Worm (Caenorhabditis elegans) whole organism, L1 larva: ENCODE results near the gene egg-3.
A peak's percentile ranks its signal among the peaks of the same experiment; 100 is the strongest.

Experiments used
- C04F5.9 ChIP-seq: sonication (generic microtip); optimal IDR thresholded peaks from 2 replicates; lab custom pipeline; 2016; ENCODE audit warnings: missing genetic modification characterization, missing compliant biosample characterization
- C16A3.4 ChIP-seq: fragments of 150-350 bp; optimal IDR thresholded peaks from 2 replicates; lab custom pipeline; 2014; ENCODE audit warnings: missing biosample characterization, missing genetic modification characterization
- C34B4.2 ChIP-seq: sonication (generic microtip); optimal IDR thresholded peaks from 2 replicates; lab custom pipeline; 2017; ENCODE audit warnings: mild to moderate bottlenecking, missing genetic modification characterization, missing compliant biosample characterization
- Y116A8C.19 ChIP-seq: sonication (generic microtip); optimal IDR thresholded peaks from 2 replicates; lab custom pipeline; 2016; ENCODE audit warnings: missing compliant biosample characterization, missing genetic modification characterization, borderline replicate concordance
- aha-1 ChIP-seq: fragments of 150-350 bp; optimal IDR thresholded peaks from 2 replicates; lab custom pipeline; 2014; ENCODE audit warnings: missing biosample characterization, missing genetic modification characterization
- aly-2 ChIP-seq: fragments of 150-350 bp; optimal IDR thresholded peaks from 2 replicates; lab custom pipeline; 2014; ENCODE audit warnings: missing biosample characterization, missing genetic modification characterization
- ama-1 ChIP-seq: fragments of 150-350 bp; optimal IDR thresholded peaks from 2 replicates; lab custom pipeline; 2014
- blmp-1 ChIP-seq: fragments of 150-350 bp; optimal IDR thresholded peaks from 2 replicates; lab custom pipeline; 2014; ENCODE audit warnings: missing biosample characterization, missing genetic modification characterization
- ceh-82 ChIP-seq, 3 experiments: fragments of 150-350 bp in 1 of 3; sonication (generic microtip) in 2 of 3; optimal IDR thresholded peaks; 2 replicates each; lab custom pipeline; 2014 to 2017; ENCODE audit warnings: missing biosample characterization in 3 of 3, missing genetic modification characterization in 3 of 3
- ceh-88 ChIP-seq: fragments of 200-800 bp; sonication (Bioruptor generic); IDR thresholded peaks from 2 replicates; pipeline ENCODE4 v1.3.6; 2022; ENCODE audit warnings: missing genetic modification characterization, missing compliant biosample characterization
- dpl-1 ChIP-seq, 3 experiments: fragments of 150-350 bp in 2 of 3; sonication (generic microtip) in 1 of 3; optimal IDR thresholded peaks; 2 replicates each; lab custom pipeline; 2014 to 2017; ENCODE audit warnings: missing biosample characterization in 3 of 3, missing genetic modification characterization in 3 of 3, missing genetic modification reagents in 3 of 3
- dsc-1 ChIP-seq: sonication (generic microtip); optimal IDR thresholded peaks from 2 replicates; lab custom pipeline; 2016; ENCODE audit warnings: mild to moderate bottlenecking, missing genetic modification characterization, missing compliant biosample characterization
- efl-1 ChIP-seq, 4 experiments: fragments of 150-350 bp; optimal IDR thresholded peaks in 3 of 4; peaks in 1 of 4; 1 replicate in 1 of 4; 2 replicates in 3 of 4; lab custom pipeline; 2014; ENCODE audit warnings: missing biosample characterization in 2 of 4, missing genetic modification characterization in 2 of 4, missing genetic modification reagents in 2 of 4
- fkh-10 ChIP-seq: sonication (generic microtip); optimal IDR thresholded peaks from 2 replicates; lab custom pipeline; 2017; ENCODE audit warnings: missing biosample characterization, missing genetic modification reagents, missing genetic modification characterization
- fkh-4 ChIP-seq: sonication (generic microtip); optimal IDR thresholded peaks from 2 replicates; lab custom pipeline; 2016; ENCODE audit warnings: missing compliant biosample characterization, missing genetic modification characterization, borderline replicate concordance
- fkh-8 ChIP-seq: sonication (generic microtip); optimal IDR thresholded peaks from 2 replicates; lab custom pipeline; 2016; ENCODE audit warnings: mild to moderate bottlenecking, missing genetic modification characterization, missing compliant biosample characterization
- fos-1 ChIP-seq: fragments of 150-350 bp; optimal IDR thresholded peaks from 2 replicates; lab custom pipeline; 2014; ENCODE audit warnings: missing biosample characterization, missing genetic modification characterization
- grh-1 ChIP-seq: fragments of 200-800 bp; sonication (Bioruptor generic); IDR thresholded peaks from 2 replicates; pipeline ENCODE4 v1.3.6; 2022; ENCODE audit warnings: missing genetic modification reagents, missing genetic modification characterization, missing compliant biosample characterization
- hlh-17 ChIP-seq: fragments of 200-800 bp; sonication (Bioruptor generic); optimal IDR thresholded peaks from 2 replicates; lab custom pipeline; 2018; ENCODE audit warnings: missing genetic modification characterization, mild to moderate bottlenecking, missing compliant biosample characterization, moderate library complexity, borderline replicate concordance
- hpl-2 ChIP-seq: fragments of 150-350 bp; optimal IDR thresholded peaks from 2 replicates; lab custom pipeline; 2014; ENCODE audit warnings: missing biosample characterization, missing genetic modification reagents, missing genetic modification characterization
- irx-1 ChIP-seq: sonication (generic microtip); optimal IDR thresholded peaks from 2 replicates; lab custom pipeline; 2016; ENCODE audit warnings: missing genetic modification characterization, missing compliant biosample characterization
- isw-1 ChIP-seq: fragments of 200-800 bp; sonication (Bioruptor generic); IDR thresholded peaks from 2 replicates; pipeline ENCODE4 v1.3.6; 2022; ENCODE audit warnings: missing genetic modification characterization, missing compliant biosample characterization
- jun-1 ChIP-seq: fragments of 150-350 bp; optimal IDR thresholded peaks from 2 replicates; lab custom pipeline; 2014; ENCODE audit warnings: missing biosample characterization, missing genetic modification reagents, missing genetic modification characterization
- lin-13 ChIP-seq: fragments of 150-350 bp; optimal IDR thresholded peaks from 2 replicates; lab custom pipeline; 2014; ENCODE audit warnings: missing biosample characterization, missing genetic modification reagents, missing genetic modification characterization
- lin-35 ChIP-seq, 2 experiments: fragments of 150-350 bp; optimal IDR thresholded peaks; 2 replicates each; lab custom pipeline; 2014; ENCODE audit warnings: missing biosample characterization in 2 of 2, missing genetic modification characterization in 2 of 2, missing genetic modification reagents in 2 of 2
- lin-39 ChIP-seq: fragments of 150-350 bp; optimal IDR thresholded peaks from 2 replicates; lab custom pipeline; 2014; ENCODE audit warnings: missing biosample characterization, missing genetic modification reagents, missing genetic modification characterization
- lir-3 ChIP-seq: sonication (generic microtip); optimal IDR thresholded peaks from 2 replicates; lab custom pipeline; 2016; ENCODE audit warnings: mild to moderate bottlenecking, missing genetic modification characterization, moderate library complexity, missing compliant biosample characterization; ENCODE audit not compliant: poor library complexity
- lsy-2 ChIP-seq, 2 experiments: fragments of 150-350 bp; optimal IDR thresholded peaks; 2 replicates each; lab custom pipeline; 2014; ENCODE audit warnings: missing biosample characterization in 2 of 2, missing genetic modification characterization in 2 of 2
- nhr-11 ChIP-seq: fragments of 150-350 bp; optimal IDR thresholded peaks from 2 replicates; lab custom pipeline; 2014; ENCODE audit warnings: missing biosample characterization, missing genetic modification characterization
- nhr-19 ChIP-seq: fragments of 200-800 bp; sonication (Bioruptor generic); conservative IDR thresholded peaks from 2 replicates; pipeline ENCODE4 v1.3.6; 2022; ENCODE audit warnings: missing genetic modification characterization, missing compliant biosample characterization
- nhr-20 ChIP-seq: sonication (generic microtip); optimal IDR thresholded peaks from 2 replicates; lab custom pipeline; 2016; ENCODE audit warnings: mild to moderate bottlenecking, missing genetic modification characterization, missing compliant biosample characterization
- nhr-237 ChIP-seq: fragments of 150-350 bp; optimal IDR thresholded peaks from 2 replicates; lab custom pipeline; 2014; ENCODE audit warnings: missing biosample characterization, missing genetic modification characterization
- nhr-28 ChIP-seq: fragments of 150-350 bp; optimal IDR thresholded peaks from 2 replicates; lab custom pipeline; 2014; ENCODE audit warnings: missing biosample characterization, missing genetic modification characterization
- nhr-47 ChIP-seq: sonication (generic microtip); optimal IDR thresholded peaks from 2 replicates; lab custom pipeline; 2016; ENCODE audit warnings: mild to moderate bottlenecking, missing genetic modification characterization, moderate library complexity, missing compliant biosample characterization
- nhr-85 ChIP-seq: sonication (generic microtip); peaks from one replicate; lab custom pipeline; 2016; ENCODE audit warnings: missing genetic modification characterization, inconsistent platforms, missing compliant biosample characterization
- nhr-90 ChIP-seq: sonication (generic microtip); optimal IDR thresholded peaks from 2 replicates; lab custom pipeline; 2016; ENCODE audit warnings: mild to moderate bottlenecking, missing genetic modification characterization, missing compliant biosample characterization; ENCODE audit not compliant: poor library complexity
- pqm-1 ChIP-seq: sonication (generic microtip); optimal IDR thresholded peaks from 3 replicates; lab custom pipeline; 2017; ENCODE audit warnings: missing biosample characterization, missing genetic modification characterization
- rnt-1 ChIP-seq: sonication (generic microtip); optimal IDR thresholded peaks from 2 replicates; lab custom pipeline; 2016; ENCODE audit warnings: mild to moderate bottlenecking, missing genetic modification characterization, moderate library complexity, missing compliant biosample characterization
- snpc-4 ChIP-seq: fragments of 150-350 bp; optimal IDR thresholded peaks from 2 replicates; lab custom pipeline; 2014; ENCODE audit warnings: missing biosample characterization, missing genetic modification characterization
- snu-23 ChIP-seq: sonication (generic microtip); optimal IDR thresholded peaks from 2 replicates; lab custom pipeline; 2016; ENCODE audit warnings: missing genetic modification characterization, missing compliant biosample characterization
- sox-4 ChIP-seq: sonication (generic microtip); optimal IDR thresholded peaks from 2 replicates; lab custom pipeline; 2016; ENCODE audit warnings: missing genetic modification characterization, missing compliant biosample characterization
- swsn-7 ChIP-seq: sonication (generic microtip); optimal IDR thresholded peaks from 2 replicates; lab custom pipeline; 2016; ENCODE audit warnings: missing genetic modification characterization, missing compliant biosample characterization
- tbx-2 ChIP-seq: sonication (generic microtip); optimal IDR thresholded peaks from 2 replicates; lab custom pipeline; 2016; ENCODE audit warnings: missing genetic modification characterization, missing compliant biosample characterization
- unc-130 ChIP-seq: fragments of 150-350 bp; optimal IDR thresholded peaks from 2 replicates; lab custom pipeline; 2017; ENCODE audit warnings: missing biosample characterization, missing genetic modification characterization, inconsistent platforms
- unc-30 ChIP-seq: sonication (generic microtip); optimal IDR thresholded peaks from 2 replicates; lab custom pipeline; 2017; ENCODE audit warnings: missing biosample characterization, missing genetic modification characterization
- unc-62 ChIP-seq: fragments of 150-350 bp; optimal IDR thresholded peaks from 2 replicates; lab custom pipeline; 2014; ENCODE audit warnings: missing biosample characterization, missing genetic modification reagents, missing genetic modification characterization
- unc-86 ChIP-seq: sonication (generic microtip); optimal IDR thresholded peaks from 2 replicates; lab custom pipeline; 2016; ENCODE audit warnings: missing genetic modification characterization, missing compliant biosample characterization
- xbp-1 ChIP-seq: sonication (generic microtip); optimal IDR thresholded peaks from 2 replicates; lab custom pipeline; 2016; ENCODE audit warnings: missing genetic modification characterization, missing compliant biosample characterization
- zip-4 ChIP-seq: fragments of 200-800 bp; sonication (Bioruptor generic); optimal IDR thresholded peaks from 2 replicates; lab custom pipeline; 2018; ENCODE audit warnings: mild to moderate bottlenecking, missing genetic modification characterization, moderate library complexity, missing compliant biosample characterization
- ztf-11 ChIP-seq, 2 experiments: sonication (generic microtip); optimal IDR thresholded peaks; 2 replicates each; lab custom pipeline; 2016 to 2017; ENCODE audit warnings: missing genetic modification characterization in 2 of 2, missing biosample characterization in 1 of 2, missing compliant biosample characterization in 1 of 2
- ztf-4 ChIP-seq: fragments of 150-350 bp; optimal IDR thresholded peaks from 2 replicates; lab custom pipeline; 2014; ENCODE audit warnings: missing biosample characterization, missing genetic modification characterization

The egg-3 gene

DNA sequence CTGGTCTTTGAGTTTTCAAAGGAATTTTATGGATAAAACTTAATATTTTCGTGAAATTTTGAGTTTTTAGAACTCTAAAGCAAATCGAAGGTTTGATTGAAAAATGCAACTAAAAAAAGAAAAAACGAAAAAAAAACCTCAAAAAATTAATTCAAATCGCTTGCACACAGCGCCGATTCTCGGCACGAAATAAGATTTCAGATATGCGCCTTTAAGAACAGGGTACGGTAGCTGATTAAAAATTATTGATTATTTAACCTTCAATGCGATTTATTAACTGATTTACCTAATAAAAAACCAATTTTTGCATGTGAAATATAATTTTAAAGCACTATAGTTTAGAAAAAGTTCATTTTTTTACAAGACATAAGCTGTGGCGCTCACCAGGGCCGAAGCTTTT, 31.4 kb downstream of the egg-3 start:
- no peak for TF ChIP-seq tbx-2 (tag; lab: Kevin White, UChicago)

DNA sequence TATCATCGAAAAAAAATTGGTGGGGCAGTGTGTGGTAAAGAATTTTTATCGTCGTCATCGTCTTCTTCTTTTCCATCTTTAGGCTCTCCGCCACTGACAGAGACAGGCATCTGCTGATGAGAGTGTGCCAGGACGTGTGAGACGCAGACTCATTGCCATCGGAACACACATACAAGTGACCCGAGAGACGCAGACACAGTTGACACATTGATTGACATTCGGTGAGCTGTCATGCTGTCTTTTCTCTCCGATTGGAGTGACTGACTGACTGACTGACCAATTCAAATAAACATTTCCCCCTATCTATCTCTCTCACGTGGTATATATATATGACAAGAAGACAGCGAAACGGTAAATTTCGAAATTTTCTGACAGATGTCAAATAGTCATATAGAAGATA, 33.1 kb downstream of the egg-3 start:
- TF ChIP-seq snu-23 (GFP tag; lab: Kevin White, UChicago) = peak; percentile 87
- TF ChIP-seq lsy-2 (tag; optimal IDR thresholded peaks at IDR 0.05; lab: Kevin White, UChicago) = peak; percentile 65 to 72
- TF ChIP-seq unc-62 (GFP tag; lab: Kevin White, UChicago) = peak; percentile 41
- TF ChIP-seq ztf-4 (tag; lab: Kevin White, UChicago) = peak; percentile 69
- TF ChIP-seq efl-1 (optimal IDR thresholded peaks at IDR 0.05; lab: Kevin White, UChicago) = peak; percentile 65 to 67
- TF ChIP-seq efl-1 (GFP tag; optimal IDR thresholded peaks at IDR 0.05 in 1 of 2; lab: Kevin White, UChicago) = peak; percentile 56 to 95
- no peak for TF ChIP-seq sox-4 (tag; lab: Kevin White, UChicago)
- TF ChIP-seq blmp-1 (tag; lab: Kevin White, UChicago) = no peak
- TF ChIP-seq Y116A8C.19 (tag; lab: Kevin White, UChicago) = no peak
- TF ChIP-seq grh-1 (GFP tag; lab: Robert Waterston, UW) = no peak
- TF ChIP-seq pqm-1 (tag; lab: Kevin White, UChicago) = no peak
- TF ChIP-seq dsc-1 = peak; percentile 24
- peak; percentile 51 for TF ChIP-seq lir-3 (tag; lab: Kevin White, UChicago)
- peak; percentile 78 for TF ChIP-seq lin-13 (GFP tag; lab: Kevin White, UChicago)
- TF ChIP-seq ztf-11 (tag; optimal IDR thresholded peaks at IDR 0.05; lab: Kevin White, UChicago) = peak in 1 of 2 experiments; percentile 71
- TF ChIP-seq hpl-2 (GFP tag; lab: Kevin White, UChicago) = no peak
- peak; percentile 51 for TF ChIP-seq snpc-4 (tag; lab: Kevin White, UChicago)
- TF ChIP-seq nhr-85 = peak; percentile 97
- TF ChIP-seq zip-4 (GFP tag; lab: Kevin White, UChicago) = no peak
- peak; percentile 68 for TF ChIP-seq nhr-19 (GFP tag; lab: Robert Waterston, UW)
- no peak for TF ChIP-seq fkh-10 (GFP tag; lab: Kevin White, UChicago)
- TF ChIP-seq lin-35 (GFP tag; optimal IDR thresholded peaks at IDR 0.05; lab: Kevin White, UChicago) = peak; percentile 68 to 80
- TF ChIP-seq unc-30 (tag; lab: Kevin White, UChicago) = no peak
- peak; percentile 71 for TF ChIP-seq nhr-47
- peak; percentile 61 for TF ChIP-seq irx-1 (tag; lab: Kevin White, UChicago)
- peak; percentile 60 for TF ChIP-seq unc-86 (tag; lab: Kevin White, UChicago)
- TF ChIP-seq nhr-20 = peak; percentile 84
- TF ChIP-seq jun-1 (tag; lab: Kevin White, UChicago) = peak; percentile 47
- peak; percentile 56 for TF ChIP-seq rnt-1 (tag; lab: Kevin White, UChicago)
- TF ChIP-seq nhr-28 = no peak
- peak; percentile 39 for TF ChIP-seq C16A3.4 (tag; lab: Kevin White, UChicago)
- no peak for TF ChIP-seq unc-130 (tag; lab: Kevin White, UChicago)
- TF ChIP-seq hlh-17 (GFP tag; lab: Kevin White, UChicago) = no peak
- TF ChIP-seq ceh-88 (GFP tag; lab: Robert Waterston, UW) = peak; percentile 55
- peak; percentile 24 for TF ChIP-seq isw-1
- no peak for TF ChIP-seq aly-2 (tag; lab: Kevin White, UChicago)
- TF ChIP-seq nhr-90 (tag; lab: Kevin White, UChicago) = peak; percentile 82
- TF ChIP-seq lin-39 (tag; lab: Kevin White, UChicago) = no peak
- peak; percentile 68 for TF ChIP-seq swsn-7 (tag; lab: Kevin White, UChicago)
- TF ChIP-seq fos-1 = no peak
- TF ChIP-seq ceh-82 (tag; optimal IDR thresholded peaks at IDR 0.05; lab: Kevin White, UChicago) = peak in 2 of 3 experiments; percentile 0 to 62
- TF ChIP-seq fkh-8 (tag; lab: Kevin White, UChicago) = peak; percentile 61
- no peak for TF ChIP-seq nhr-11 (tag; lab: Kevin White, UChicago)
- TF ChIP-seq C04F5.9 (tag; lab: Kevin White, UChicago) = peak; percentile 76
- no peak for TF ChIP-seq C34B4.2 (tag; lab: Kevin White, UChicago)
- TF ChIP-seq ama-1 = no peak
- TF ChIP-seq dpl-1 (GFP tag; optimal IDR thresholded peaks at IDR 0.05; lab: Kevin White, UChicago) = peak; percentile 35 to 61 (median 55)
- no peak for TF ChIP-seq fkh-4 (tag; lab: Kevin White, UChicago)
- TF ChIP-seq xbp-1 (tag; lab: Kevin White, UChicago) = peak; percentile 55
- peak; percentile 83 for TF ChIP-seq tbx-2 (tag; lab: Kevin White, UChicago)
- peak; percentile 62 for TF ChIP-seq aha-1 (tag; lab: Kevin White, UChicago)
- no peak for TF ChIP-seq nhr-237 (tag; lab: Kevin White, UChicago)
